Fruit fly (Drosophila melanogaster) whole organism, embryonic: ENCODE results near the gene CG7506.

Source experiments
- Atf6 ChIP-seq: fragments of 200-800 bp; sonication (Bioruptor generic); IDR thresholded peaks from 2 replicates; pipeline ENCODE4 v1.3.6; 2022; ENCODE audit warnings: missing biosample characterization, missing genetic modification characterization
- B-H1 ChIP-seq: fragments of 200-800 bp; sonication (Bioruptor generic); IDR thresholded peaks from 3 replicates; pipeline ENCODE4 v1.3.6; 2022; ENCODE audit warnings: missing biosample characterization, missing genetic modification characterization
- CG10366 ChIP-seq: fragments of 200-800 bp; sonication (Bioruptor generic); IDR thresholded peaks from 2 replicates; pipeline ENCODE4 v1.3.6; 2022; ENCODE audit warnings: missing biosample characterization, missing genetic modification characterization
- CG11696 ChIP-seq: fragments of 200-800 bp; sonication (Bioruptor generic); IDR thresholded peaks from 2 replicates; pipeline ENCODE4 v1.3.6; 2022; ENCODE audit warnings: missing biosample characterization, missing genetic modification characterization
- CG1233 ChIP-seq: fragments of 200-800 bp; sonication (Bioruptor generic); optimal IDR thresholded peaks from 4 replicates; lab custom pipeline; 2018; ENCODE audit warnings: missing biosample characterization, mild to moderate bottlenecking, missing genetic modification characterization
- CG12659 ChIP-seq: fragments of 200-800 bp; sonication (Bioruptor generic); optimal IDR thresholded peaks from 3 replicates; lab custom pipeline; 2017; ENCODE audit warnings: mild to moderate bottlenecking, missing biosample characterization, missing genetic modification reagents, missing genetic modification characterization
- CG14050 ChIP-seq: fragments of 200-800 bp; sonication (Bioruptor generic); IDR thresholded peaks from 3 replicates; pipeline ENCODE4 v1.3.6; 2022; ENCODE audit warnings: missing biosample characterization, missing genetic modification characterization
- CG14441 ChIP-seq: fragments of 200-800 bp; sonication (Bioruptor generic); IDR thresholded peaks from 2 replicates; pipeline ENCODE4 v1.3.6; 2022; ENCODE audit warnings: missing biosample characterization, missing genetic modification characterization
- CG14710 ChIP-seq: fragments of 200-800 bp; sonication (Bioruptor generic); optimal IDR thresholded peaks from 3 replicates; lab custom pipeline; 2019; ENCODE audit warnings: missing biosample characterization, mild to moderate bottlenecking, missing genetic modification characterization, moderate library complexity
- CG15073 ChIP-seq: fragments of 200-800 bp; sonication (Bioruptor generic); optimal IDR thresholded peaks from 2 replicates; lab custom pipeline; 2016; ENCODE audit warnings: missing biosample characterization, missing genetic modification characterization
- CG1529 ChIP-seq: fragments of 200-800 bp; sonication (Bioruptor generic); optimal IDR thresholded peaks from 3 replicates; lab custom pipeline; 2018; ENCODE audit warnings: missing biosample characterization, missing genetic modification characterization
- CG2199 ChIP-seq: fragments of 200-800 bp; sonication (Bioruptor generic); IDR thresholded peaks from 3 replicates; pipeline ENCODE4 v1.3.6; 2022; ENCODE audit warnings: missing biosample characterization, missing genetic modification characterization
- CG2202 ChIP-seq: fragments of 200-800 bp; sonication (Bioruptor generic); optimal IDR thresholded peaks from 2 replicates; lab custom pipeline; 2018; ENCODE audit warnings: missing biosample characterization, mild to moderate bottlenecking, missing genetic modification characterization
- CG31365 ChIP-seq: fragments of 200-800 bp; sonication (Bioruptor generic); optimal IDR thresholded peaks from 2 replicates; lab custom pipeline; 2018; ENCODE audit warnings: missing biosample characterization, mild to moderate bottlenecking, missing genetic modification characterization
- CG3847 ChIP-seq: fragments of 200-800 bp; sonication (Bioruptor generic); IDR thresholded peaks from 2 replicates; pipeline ENCODE4 v1.3.6; 2022; ENCODE audit warnings: missing biosample characterization, missing genetic modification characterization
- CG4424 ChIP-seq: fragments of 200-800 bp; sonication (Bioruptor generic); optimal IDR thresholded peaks from 3 replicates; lab custom pipeline; 2016; ENCODE audit warnings: missing biosample characterization, missing genetic modification characterization
- CG7839 ChIP-seq: fragments of 200-800 bp; sonication (Bioruptor generic); optimal IDR thresholded peaks from 3 replicates; lab custom pipeline; 2018; ENCODE audit warnings: missing biosample characterization, mild to moderate bottlenecking, missing genetic modification characterization, moderate library complexity
- CG8290 ChIP-seq, 3 experiments: fragments of 200-800 bp; sonication (Bioruptor generic); optimal IDR thresholded peaks; 2 replicates each; lab custom pipeline; 2016 to 2019; ENCODE audit warnings: missing biosample characterization in 3 of 3, missing genetic modification characterization in 3 of 3, mild to moderate bottlenecking in 2 of 3, moderate library complexity in 1 of 3
- CG8388 ChIP-seq: fragments of 200-800 bp; sonication (Bioruptor generic); optimal IDR thresholded peaks from 2 replicates; lab custom pipeline; 2019; ENCODE audit warnings: missing biosample characterization, mild to moderate bottlenecking, missing genetic modification characterization, moderate library complexity
- CG9817 ChIP-seq: fragments of 200-800 bp; sonication (Bioruptor generic); optimal IDR thresholded peaks from 2 replicates; lab custom pipeline; 2018; ENCODE audit warnings: missing biosample characterization, mild to moderate bottlenecking, missing genetic modification characterization, moderate library complexity
- CHES-1-like ChIP-seq: fragments of 200-800 bp; sonication (Bioruptor generic); optimal IDR thresholded peaks from 2 replicates; lab custom pipeline; 2016; ENCODE audit warnings: missing biosample characterization, missing genetic modification characterization
- Dek ChIP-seq: fragments of 200-800 bp; sonication (Bioruptor generic); optimal IDR thresholded peaks from 3 replicates; lab custom pipeline; 2019; ENCODE audit warnings: missing biosample characterization, mild to moderate bottlenecking, missing genetic modification characterization, moderate library complexity
- Dp ChIP-seq: fragments of 200-800 bp; sonication (Bioruptor generic); optimal IDR thresholded peaks from 2 replicates; lab custom pipeline; 2018; ENCODE audit warnings: missing biosample characterization, mild to moderate bottlenecking, missing genetic modification characterization, moderate library complexity
- Eip74EF ChIP-seq, 2 experiments: fragments of 200-800 bp in 1 of 2; fragments of >200 bp in 1 of 2; sonication (Bioruptor generic) in 1 of 2; optimal IDR thresholded peaks; 2 replicates each; lab custom pipeline; 2017 to 2019; ENCODE audit warnings: missing biosample characterization in 2 of 2, missing genetic modification characterization in 2 of 2, mild to moderate bottlenecking in 1 of 2, moderate library complexity in 1 of 2
- Fer2 ChIP-seq: fragments of 200-800 bp; sonication (Bioruptor generic); optimal IDR thresholded peaks from 2 replicates; lab custom pipeline; 2018; ENCODE audit warnings: missing biosample characterization, mild to moderate bottlenecking, missing genetic modification characterization, moderate library complexity
- GATAe ChIP-seq: fragments of 200-800 bp; sonication (Bioruptor generic); conservative IDR thresholded peaks from 2 replicates; pipeline ENCODE4 v1.3.6; 2022; ENCODE audit warnings: missing biosample characterization, missing genetic modification characterization
- H15 ChIP-seq: fragments of 200-800 bp; sonication (Bioruptor generic); IDR thresholded peaks from 3 replicates; pipeline ENCODE4 v1.3.6; 2022; ENCODE audit warnings: missing biosample characterization, missing genetic modification characterization
- H2.0 ChIP-seq: fragments of 200-800 bp; sonication (Bioruptor generic); IDR thresholded peaks from 2 replicates; pipeline ENCODE4 v1.3.6; 2022; ENCODE audit warnings: missing biosample characterization, missing genetic modification characterization
- HLH3B ChIP-seq: fragments of 200-800 bp; sonication (Bioruptor generic); IDR thresholded peaks from 2 replicates; pipeline ENCODE4 v1.3.6; 2022; ENCODE audit warnings: missing biosample characterization, missing genetic modification characterization
- Hmr ChIP-seq: fragments of 200-800 bp; sonication (Bioruptor generic); optimal IDR thresholded peaks from 3 replicates; lab custom pipeline; 2017; ENCODE audit warnings: mild to moderate bottlenecking, missing biosample characterization, missing genetic modification reagents, missing genetic modification characterization
- Lhr ChIP-seq: fragments of 200-800 bp; sonication (Bioruptor generic); optimal IDR thresholded peaks from 3 replicates; lab custom pipeline; 2017; ENCODE audit warnings: mild to moderate bottlenecking, missing biosample characterization, missing genetic modification reagents, missing genetic modification characterization
- MBD-R2 ChIP-seq: fragments of 200-800 bp; sonication (Bioruptor generic); IDR thresholded peaks from 2 replicates; pipeline ENCODE4 v1.3.6; 2022; ENCODE audit warnings: missing biosample characterization, missing genetic modification characterization
- Opbp ChIP-seq: fragments of 200-800 bp; sonication (Bioruptor generic); IDR thresholded peaks from 3 replicates; pipeline ENCODE4 v1.3.6; 2022; ENCODE audit warnings: missing biosample characterization, missing genetic modification characterization; ENCODE audit not compliant: partially characterized antibody
- PHDP ChIP-seq: fragments of 200-800 bp; sonication (Bioruptor generic); optimal IDR thresholded peaks from 3 replicates; lab custom pipeline; 2018; ENCODE audit warnings: missing biosample characterization, mild to moderate bottlenecking, missing genetic modification characterization, moderate library complexity
- Rfx ChIP-seq: fragments of 200-800 bp; sonication (Bioruptor generic); IDR thresholded peaks from 2 replicates; pipeline ENCODE4 v1.3.6; 2022; ENCODE audit warnings: missing biosample characterization, missing genetic modification characterization
- az2 ChIP-seq: fragments of 200-800 bp; sonication (Bioruptor generic); optimal IDR thresholded peaks from 3 replicates; lab custom pipeline; 2016; ENCODE audit warnings: missing biosample characterization, missing genetic modification characterization
- bowl ChIP-seq: fragments of 200-800 bp; sonication (Bioruptor generic); IDR thresholded peaks from 2 replicates; pipeline ENCODE4 v1.3.6; 2022; ENCODE audit warnings: missing biosample characterization, missing genetic modification characterization
- cwo ChIP-seq: fragments of 200-800 bp; sonication (Bioruptor generic); optimal IDR thresholded peaks from 3 replicates; lab custom pipeline; 2017; ENCODE audit warnings: missing biosample characterization, missing genetic modification characterization, mild to moderate bottlenecking, moderate library complexity, missing genetic modification reagents
- dmrt99B ChIP-seq: fragments of 200-800 bp; sonication (Bioruptor generic); optimal IDR thresholded peaks from 2 replicates; lab custom pipeline; 2018; ENCODE audit warnings: missing biosample characterization, mild to moderate bottlenecking, missing genetic modification characterization, moderate library complexity
- ems ChIP-seq: fragments of 200-800 bp; sonication (Bioruptor generic); optimal IDR thresholded peaks from 3 replicates; lab custom pipeline; 2016; ENCODE audit warnings: missing biosample characterization, missing genetic modification characterization
- gt ChIP-seq: fragments of 200-800 bp; sonication (Bioruptor generic); IDR thresholded peaks from 2 replicates; pipeline ENCODE4 v1.3.6; 2022; ENCODE audit warnings: missing biosample characterization, missing genetic modification characterization
- her ChIP-seq: fragments of 200-800 bp; sonication (Bioruptor generic); optimal IDR thresholded peaks from 2 replicates; lab custom pipeline; 2016; ENCODE audit warnings: missing biosample characterization, missing genetic modification characterization
- lbe ChIP-seq: fragments of 200-800 bp; sonication (Bioruptor generic); optimal IDR thresholded peaks from 2 replicates; lab custom pipeline; 2016; ENCODE audit warnings: missing biosample characterization, mild to moderate bottlenecking, missing genetic modification characterization
- maf-S ChIP-seq: fragments of 200-800 bp; sonication (Bioruptor generic); optimal IDR thresholded peaks from 2 replicates; lab custom pipeline; 2016; ENCODE audit warnings: missing biosample characterization, missing genetic modification characterization
- nmo ChIP-seq: fragments of 200-800 bp; sonication (Bioruptor generic); optimal IDR thresholded peaks from 2 replicates; lab custom pipeline; 2018; ENCODE audit warnings: missing biosample characterization, mild to moderate bottlenecking, missing genetic modification characterization, moderate library complexity
- onecut ChIP-seq: fragments of 200-800 bp; sonication (Bioruptor generic); IDR thresholded peaks from 2 replicates; pipeline ENCODE4 v1.3.6; 2022; ENCODE audit warnings: missing biosample characterization, missing genetic modification characterization
- phol ChIP-seq: fragments of 200-800 bp; sonication (Bioruptor generic); optimal IDR thresholded peaks from 3 replicates; lab custom pipeline; 2018; ENCODE audit warnings: missing biosample characterization, mild to moderate bottlenecking, missing genetic modification characterization, moderate library complexity
- pum ChIP-seq: fragments of 200-800 bp; sonication (Bioruptor generic); optimal IDR thresholded peaks from 2 replicates; lab custom pipeline; 2016; ENCODE audit warnings: missing biosample characterization, missing genetic modification characterization
- row ChIP-seq: fragments of 200-800 bp; sonication (Bioruptor generic); IDR thresholded peaks from 3 replicates; pipeline ENCODE4 v1.3.6; 2022; ENCODE audit warnings: missing biosample characterization, missing genetic modification characterization
- stwl ChIP-seq: fragments of 200-800 bp; sonication (Bioruptor generic); optimal IDR thresholded peaks from 3 replicates; lab custom pipeline; 2018; ENCODE audit warnings: missing biosample characterization, mild to moderate bottlenecking, missing genetic modification characterization, moderate library complexity

CG7506 gene

DNA sequence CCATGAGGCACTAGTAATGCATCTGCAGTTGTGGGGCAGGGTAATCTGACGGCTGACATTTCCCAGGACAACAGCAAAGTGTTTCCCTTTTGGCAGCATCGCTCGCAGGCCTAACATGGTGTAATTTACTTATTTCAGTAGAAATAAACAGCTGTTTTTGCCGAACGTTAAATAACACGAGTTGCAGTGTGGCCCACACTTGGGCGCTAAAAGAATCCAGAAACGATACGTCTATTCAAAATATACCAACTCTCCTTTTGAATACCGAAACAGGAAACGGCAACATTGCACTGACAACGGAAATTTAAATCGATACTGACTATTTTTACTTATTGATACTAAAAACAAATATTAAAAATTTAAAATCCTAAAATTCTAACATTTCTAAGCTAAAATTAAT, at the start of gene CG7506 (continued):
- TF ChIP-seq maf-S (GFP tag; lab: Kevin White, UChicago) (no peak), bowl (GFP tag; lab: Robert Waterston, UW) (no peak), row (GFP tag; lab: Robert Waterston, UW) (peak; percentile 8; the same call in 1 of the 3 replicates), onecut (0 out of 2 replicates have a peak, but pooled peaks have one; percentile 13), Hmr (GFP tag; lab: Kevin White, UChicago) (peak; percentile 38), HLH3B (GFP tag; lab: Robert Waterston, UW) (no peak), MBD-R2 (GFP tag; lab: Robert Waterston, UW) (peak; percentile 78), Dp (GFP tag; lab: Kevin White, UChicago) (peak; percentile 56), gt (no peak), CG1529 (no peak), her (GFP tag; lab: Kevin White, UChicago) (no peak), CG15073 (GFP tag; lab: Kevin White, UChicago) (no peak), CG31365 (tag; lab: Kevin White, UChicago) (no peak), Opbp (GFP tag; lab: Robert Waterston, UW) (0 out of 3 replicates have a peak, but pooled peaks have one; percentile 35), Lhr (GFP tag; lab: Kevin White, UChicago) (peak; percentile 42), H2.0 (GFP tag; lab: Robert Waterston, UW) (no peak), lbe (GFP tag; lab: Kevin White, UChicago) (no peak), CG2199 (GFP tag; lab: Robert Waterston, UW) (no peak), Eip74EF (GFP tag; optimal IDR thresholded peaks at IDR 0.05; lab: Kevin White, UChicago) (no peak), cwo (no peak), CG8388 (peak; percentile 1), az2 (GFP tag; lab: Kevin White, UChicago) (no peak), CG4424 (peak; percentile 2), CG1233 (peak; percentile 18), B-H1 (GFP tag; lab: Robert Waterston, UW) (no peak), Rfx (GFP tag; lab: Robert Waterston, UW) (peak; percentile 45; the same call in 1 of the 2 replicates), CHES-1-like (GFP tag; lab: Kevin White, UChicago) (no peak), CG3847 (GFP tag; lab: Robert Waterston, UW) (peak; percentile 30), CG14050 (GFP tag; lab: Robert Waterston, UW) (no peak), CG7839 (tag; lab: Kevin White, UChicago) (no peak), ems (GFP tag; lab: Kevin White, UChicago) (no peak), dmrt99B (no peak), CG9817 (peak; percentile 3), CG2202 (tag; lab: Kevin White, UChicago) (no peak), GATAe (GFP tag; lab: Robert Waterston, UW) (no peak), phol (tag; lab: Kevin White, UChicago) (peak; percentile 19), pum (no peak), CG10366 (GFP tag; lab: Robert Waterston, UW) (no peak; the same call in 1 of the 2 replicates), stwl (tag; lab: Kevin White, UChicago) (peak; percentile 82), nmo (GFP tag; lab: Kevin White, UChicago) (no peak), CG8290 (GFP tag; optimal IDR thresholded peaks at IDR 0.05; lab: Kevin White, UChicago) (no peak), CG8290 (tag; optimal IDR thresholded peaks at IDR 0.05; lab: Kevin White, UChicago) (no peak), CG12659 (peak; percentile 30), CG14441 (GFP tag; lab: Robert Waterston, UW) (no peak), Atf6 (GFP tag; lab: Robert Waterston, UW) (0 out of 2 replicates have a peak, but pooled peaks have one; percentile 15), CG14710 (peak; percentile 91), Dek (tag; lab: Kevin White, UChicago) (no peak), H15 (GFP tag; lab: Robert Waterston, UW) (no peak), CG11696 (GFP tag; lab: Robert Waterston, UW) (no peak), PHDP (tag; lab: Kevin White, UChicago) (peak; percentile 8), Fer2 (tag; lab: Kevin White, UChicago) (no peak)
